Fruit fly (Drosophila melanogaster) whole organism, embryonic: Measurements from ENCODE around the gene Reg-2.

Experiments used
- Atf3 ChIP-seq: fragments of 200-800 bp; sonication (Bioruptor generic); optimal IDR thresholded peaks from 3 replicates; lab custom pipeline; 2016; ENCODE audit warnings: missing biosample characterization, missing genetic modification characterization
- CG10543 ChIP-seq: fragments of 200-800 bp; sonication (Bioruptor generic); optimal IDR thresholded peaks from 3 replicates; lab custom pipeline; 2017; ENCODE audit warnings: missing biosample characterization, mild to moderate bottlenecking, missing genetic modification characterization, moderate library complexity
- CG11696 ChIP-seq: fragments of 200-800 bp; sonication (Bioruptor generic); IDR thresholded peaks from 2 replicates; pipeline ENCODE4 v1.3.6; 2022; ENCODE audit warnings: missing biosample characterization, missing genetic modification characterization
- CG12071 ChIP-seq: fragments of 200-800 bp; sonication (Bioruptor generic); optimal IDR thresholded peaks from 3 replicates; lab custom pipeline; 2018; ENCODE audit warnings: missing biosample characterization, mild to moderate bottlenecking, missing genetic modification characterization
- CG12769 ChIP-seq: fragments of 200-800 bp; sonication (Bioruptor generic); optimal IDR thresholded peaks from 2 replicates; lab custom pipeline; 2019; ENCODE audit warnings: missing biosample characterization, mild to moderate bottlenecking, missing genetic modification characterization, moderate library complexity
- CG13123 ChIP-seq: fragments of 200-800 bp; sonication (Bioruptor generic); optimal IDR thresholded peaks from 2 replicates; lab custom pipeline; 2016; ENCODE audit warnings: missing biosample characterization, missing genetic modification characterization
- CG14441 ChIP-seq: fragments of 200-800 bp; sonication (Bioruptor generic); IDR thresholded peaks from 2 replicates; pipeline ENCODE4 v1.3.6; 2022; ENCODE audit warnings: missing biosample characterization, missing genetic modification characterization
- CG1602 ChIP-seq: fragments of 200-800 bp; sonication (Bioruptor generic); optimal IDR thresholded peaks from 3 replicates; lab custom pipeline; 2016; ENCODE audit warnings: missing biosample characterization, missing genetic modification characterization
- CG16813 ChIP-seq: fragments of 200-800 bp; sonication (Bioruptor generic); IDR thresholded peaks from 3 replicates; pipeline ENCODE4 v1.3.6; 2022; ENCODE audit warnings: missing biosample characterization, missing genetic modification characterization; ENCODE audit not compliant: partially characterized antibody
- CG1792 ChIP-seq: fragments of 200-800 bp; sonication (Bioruptor generic); optimal IDR thresholded peaks from 2 replicates; lab custom pipeline; 2016; ENCODE audit warnings: missing biosample characterization, missing genetic modification characterization
- CG2712 ChIP-seq: fragments of 200-800 bp; optimal IDR thresholded peaks from 3 replicates; lab custom pipeline; 2019; ENCODE audit warnings: missing biosample characterization, mild to moderate bottlenecking, missing genetic modification characterization, moderate library complexity
- CG31224 ChIP-seq: fragments of 200-800 bp; sonication (Bioruptor generic); IDR thresholded peaks from 2 replicates; pipeline ENCODE4 v1.3.6; 2022; ENCODE audit warnings: missing biosample characterization, missing genetic modification characterization
- CG33213 ChIP-seq: fragments of 200-800 bp; sonication (Bioruptor generic); optimal IDR thresholded peaks from 3 replicates; lab custom pipeline; 2016; ENCODE audit warnings: missing biosample characterization, missing genetic modification characterization
- CG42726 ChIP-seq: fragments of 200-800 bp; sonication (Bioruptor generic); IDR thresholded peaks from 2 replicates; pipeline ENCODE4 v1.3.6; 2022; ENCODE audit warnings: missing biosample characterization, missing genetic modification characterization; ENCODE audit not compliant: partially characterized antibody
- CG4707 ChIP-seq: fragments of 200-800 bp; sonication (Bioruptor generic); optimal IDR thresholded peaks from 2 replicates; lab custom pipeline; 2018; ENCODE audit warnings: missing biosample characterization, mild to moderate bottlenecking, missing genetic modification characterization, moderate library complexity
- CG7786 ChIP-seq: fragments of 200-800 bp; sonication (Bioruptor generic); optimal IDR thresholded peaks from 2 replicates; lab custom pipeline; 2016; ENCODE audit warnings: missing biosample characterization, missing genetic modification characterization
- CG7839 ChIP-seq: fragments of 200-800 bp; sonication (Bioruptor generic); optimal IDR thresholded peaks from 3 replicates; lab custom pipeline; 2018; ENCODE audit warnings: missing biosample characterization, mild to moderate bottlenecking, missing genetic modification characterization, moderate library complexity
- CG7928 ChIP-seq: fragments of 200-800 bp; sonication (Bioruptor generic); optimal IDR thresholded peaks from 2 replicates; lab custom pipeline; 2017; ENCODE audit warnings: missing biosample characterization, mild to moderate bottlenecking, missing genetic modification characterization
- CG7987 ChIP-seq: fragments of 200-800 bp; sonication (Bioruptor generic); optimal IDR thresholded peaks from 2 replicates; lab custom pipeline; 2018; ENCODE audit warnings: missing biosample characterization, mild to moderate bottlenecking, missing genetic modification characterization, moderate library complexity
- CG8290 ChIP-seq, 3 experiments: fragments of 200-800 bp; sonication (Bioruptor generic); optimal IDR thresholded peaks; 2 replicates each; lab custom pipeline; 2016 to 2019; ENCODE audit warnings: missing biosample characterization in 3 of 3, missing genetic modification characterization in 3 of 3, mild to moderate bottlenecking in 2 of 3, moderate library complexity in 1 of 3
- CTCF ChIP-seq: fragments of 200-800 bp; sonication (Bioruptor generic); optimal IDR thresholded peaks from 2 replicates; lab custom pipeline; 2017; ENCODE audit warnings: missing biosample characterization, mild to moderate bottlenecking, missing genetic modification characterization, moderate library complexity
- CrebB ChIP-seq: fragments of 200-800 bp; sonication (Bioruptor generic); optimal IDR thresholded peaks from 3 replicates; lab custom pipeline; 2018; ENCODE audit warnings: missing biosample characterization, mild to moderate bottlenecking, missing genetic modification characterization
- Dek ChIP-seq: fragments of 200-800 bp; sonication (Bioruptor generic); optimal IDR thresholded peaks from 3 replicates; lab custom pipeline; 2019; ENCODE audit warnings: missing biosample characterization, mild to moderate bottlenecking, missing genetic modification characterization, moderate library complexity
- Doc3 ChIP-seq: fragments of 200-800 bp; sonication (Bioruptor generic); IDR thresholded peaks from 3 replicates; pipeline ENCODE4 v1.3.6; 2022; ENCODE audit warnings: missing biosample characterization, missing genetic modification characterization; ENCODE audit not compliant: partially characterized antibody
- Med ChIP-seq: fragments of 200-800 bp; sonication (Bioruptor generic); peaks from one replicate; lab custom pipeline; 2016; ENCODE audit warnings: missing biosample characterization, missing genetic modification characterization, mild to moderate bottlenecking, inconsistent platforms, moderate library complexity
- NfI ChIP-seq: fragments of 200-800 bp; sonication (Bioruptor generic); optimal IDR thresholded peaks from 3 replicates; lab custom pipeline; 2018; ENCODE audit warnings: missing biosample characterization, mild to moderate bottlenecking, missing genetic modification characterization, moderate library complexity
- Opbp ChIP-seq: fragments of 200-800 bp; sonication (Bioruptor generic); IDR thresholded peaks from 3 replicates; pipeline ENCODE4 v1.3.6; 2022; ENCODE audit warnings: missing biosample characterization, missing genetic modification characterization; ENCODE audit not compliant: partially characterized antibody
- Side ChIP-seq: fragments of 200-800 bp; sonication (Bioruptor generic); optimal IDR thresholded peaks from 2 replicates; lab custom pipeline; 2016; ENCODE audit warnings: missing biosample characterization, missing genetic modification characterization
- Sry-β ChIP-seq: fragments of 200-800 bp; sonication (Bioruptor generic); optimal IDR thresholded peaks from 2 replicates; lab custom pipeline; 2018; ENCODE audit warnings: missing biosample characterization, mild to moderate bottlenecking, missing genetic modification characterization, moderate library complexity
- Sry-δ ChIP-seq: fragments of 200-800 bp; sonication (Bioruptor generic); optimal IDR thresholded peaks from 2 replicates; lab custom pipeline; 2016; ENCODE audit warnings: missing biosample characterization, missing genetic modification characterization
- YL-1 ChIP-seq: fragments of 200-800 bp; sonication (Bioruptor generic); optimal IDR thresholded peaks from 3 replicates; lab custom pipeline; 2017; ENCODE audit warnings: missing biosample characterization, mild to moderate bottlenecking, missing genetic modification characterization
- ac ChIP-seq: fragments of 200-800 bp; sonication (Bioruptor generic); optimal IDR thresholded peaks from 3 replicates; lab custom pipeline; 2017; ENCODE audit warnings: missing biosample characterization, mild to moderate bottlenecking, missing genetic modification characterization
- br ChIP-seq: fragments of >200 bp; optimal IDR thresholded peaks from 2 replicates; lab custom pipeline; 2017
- chn ChIP-seq: fragments of 200-800 bp; sonication (Bioruptor generic); optimal IDR thresholded peaks from 2 replicates; lab custom pipeline; 2016; ENCODE audit warnings: missing biosample characterization, missing genetic modification characterization
- crol ChIP-seq: fragments of 200-800 bp; sonication (Bioruptor generic); IDR thresholded peaks from 2 replicates; pipeline ENCODE4 v1.3.6; 2022; ENCODE audit warnings: missing biosample characterization, missing genetic modification characterization
- cwo ChIP-seq: fragments of 200-800 bp; sonication (Bioruptor generic); optimal IDR thresholded peaks from 3 replicates; lab custom pipeline; 2017; ENCODE audit warnings: missing biosample characterization, missing genetic modification characterization, mild to moderate bottlenecking, moderate library complexity, missing genetic modification reagents
- dan ChIP-seq: fragments of 200-800 bp; sonication (Bioruptor generic); IDR thresholded peaks from 2 replicates; pipeline ENCODE4 v1.3.6; 2022; ENCODE audit warnings: missing biosample characterization, missing genetic modification characterization
- fru ChIP-seq: fragments of >200 bp; optimal IDR thresholded peaks from 2 replicates; lab custom pipeline; 2017
- gro ChIP-seq: fragments of 200-800 bp; sonication (Bioruptor generic); optimal IDR thresholded peaks from 2 replicates; lab custom pipeline; 2016; ENCODE audit warnings: missing biosample characterization, missing genetic modification characterization
- hkb ChIP-seq, 2 experiments: fragments of 200-800 bp in 1 of 2; fragments of >200 bp in 1 of 2; sonication (Bioruptor generic) in 1 of 2; IDR thresholded peaks in 1 of 2; optimal IDR thresholded peaks in 1 of 2; 2 replicates each; pipeline versions ENCODE4 v1.3.6 to Lab custom; 2017 to 2022; ENCODE audit warnings: missing biosample characterization in 1 of 2, missing genetic modification characterization in 1 of 2
- kah ChIP-seq: fragments of 200-800 bp; sonication (Bioruptor generic); optimal IDR thresholded peaks from 2 replicates; lab custom pipeline; 2018; ENCODE audit warnings: missing biosample characterization, mild to moderate bottlenecking, missing genetic modification characterization
- pros ChIP-seq: fragments of 200-800 bp; sonication (Bioruptor generic); optimal IDR thresholded peaks from 3 replicates; lab custom pipeline; 2019; ENCODE audit warnings: missing biosample characterization, mild to moderate bottlenecking, missing genetic modification characterization, moderate library complexity
- sc ChIP-seq, 3 experiments: fragments of >200 bp in 2 of 3; fragments of 200-800 bp in 1 of 3; sonication (Bioruptor generic) in 1 of 3; optimal IDR thresholded peaks; 2 replicates in 2 of 3; 3 replicates in 1 of 3; lab custom pipeline; 2017; ENCODE audit warnings: mild to moderate bottlenecking in 1 of 3, missing biosample characterization in 1 of 3, missing genetic modification characterization in 1 of 3, missing genetic modification reagents in 1 of 3
- scrt ChIP-seq: fragments of 200-800 bp; sonication (Bioruptor generic); optimal IDR thresholded peaks from 2 replicates; lab custom pipeline; 2018; ENCODE audit warnings: missing biosample characterization, mild to moderate bottlenecking, missing genetic modification characterization, moderate library complexity
- slou ChIP-seq: fragments of 200-800 bp; sonication (Bioruptor generic); optimal IDR thresholded peaks from 3 replicates; lab custom pipeline; 2016; ENCODE audit warnings: missing biosample characterization, missing genetic modification characterization
- twi ChIP-seq: fragments of 200-800 bp; optimal IDR thresholded peaks from 2 replicates; lab custom pipeline; 2019; ENCODE audit warnings: missing biosample characterization, mild to moderate bottlenecking, missing genetic modification characterization, moderate library complexity
- unc-4 ChIP-seq: fragments of 200-800 bp; sonication (Bioruptor generic); IDR thresholded peaks from 2 replicates; pipeline ENCODE4 v1.3.6; 2022; ENCODE audit warnings: missing biosample characterization, missing genetic modification characterization; ENCODE audit not compliant: partially characterized antibody

Gene Reg-2

DNA sequence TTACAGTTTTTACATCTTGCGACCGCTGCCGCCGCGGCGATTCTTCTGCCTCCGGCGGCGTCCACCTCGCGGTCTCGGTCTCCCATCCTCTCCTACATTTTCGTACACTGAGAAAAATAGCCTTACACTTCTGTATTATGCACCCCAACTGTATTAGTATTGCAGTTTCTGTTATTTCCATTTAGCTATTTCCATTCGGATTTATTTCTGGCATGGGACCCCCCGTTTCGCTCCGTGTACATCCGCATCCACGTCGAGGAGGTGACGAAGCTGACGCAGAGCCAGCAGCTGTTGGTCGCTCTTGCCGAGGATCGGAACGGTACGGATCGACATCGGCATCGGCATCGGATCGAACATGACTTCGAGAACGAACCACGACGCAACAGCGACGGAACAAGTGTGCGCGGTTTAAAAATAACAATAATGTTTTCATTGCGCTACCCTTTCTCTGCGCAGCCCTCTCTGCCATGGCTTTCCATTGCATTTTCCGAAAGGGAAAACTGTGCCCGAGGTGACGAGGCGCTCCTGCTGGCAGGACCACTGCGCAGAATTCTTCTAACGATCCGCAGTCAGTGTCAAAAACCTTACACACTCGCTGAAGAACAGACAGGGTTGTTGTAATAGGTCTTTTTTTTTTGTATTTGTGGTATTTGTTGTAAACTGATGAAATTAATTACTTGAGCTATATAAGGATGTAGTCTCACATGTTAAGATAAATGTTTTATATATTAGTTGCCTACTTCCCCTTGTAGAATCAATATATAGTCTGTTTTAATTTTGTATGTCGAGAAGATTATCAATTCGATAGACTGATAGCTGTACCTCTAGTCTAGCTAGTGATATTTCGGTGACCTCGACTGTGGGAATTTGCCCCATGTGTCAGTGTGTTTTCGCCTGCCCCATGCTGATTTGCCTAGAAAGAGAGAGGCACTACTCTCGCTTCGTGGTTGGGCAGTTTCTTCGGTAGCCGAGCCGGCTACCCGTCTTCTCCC lies 16.8 kb downstream of the Reg-2 start (continued):
- TF ChIP-seq dan (GFP tag; lab: Robert Waterston, UW): peak; percentile 82
- TF ChIP-seq CG2712 (tag; lab: Kevin White, UChicago): peak; percentile 93
- TF ChIP-seq hkb (optimal IDR thresholded peaks at IDR 0.05; lab: Kevin White, UChicago): no peak
- peak; percentile 89 for TF ChIP-seq hkb (GFP tag; IDR thresholded peaks at IDR 0.05; lab: Robert Waterston, UW)
- peak; percentile 63 for TF ChIP-seq slou (GFP tag; lab: Kevin White, UChicago)
- TF ChIP-seq CG12071 (GFP tag; lab: Kevin White, UChicago): peak; percentile 93
- TF ChIP-seq CG7786 (GFP tag; lab: Kevin White, UChicago): peak; percentile 94
- peak; percentile 90 for TF ChIP-seq CG7839
- peak; percentile 99 for TF ChIP-seq Med (GFP tag; lab: Kevin White, UChicago)
- TF ChIP-seq Side (GFP tag; lab: Kevin White, UChicago): peak; percentile 93
- peak; percentile 77 for TF ChIP-seq CG7987
- peak; percentile 88 for TF ChIP-seq NfI
- peak; percentile 88 for TF ChIP-seq Dek (tag; lab: Kevin White, UChicago)
- peak; percentile 77 for TF ChIP-seq gro (GFP tag; lab: Kevin White, UChicago)
- TF ChIP-seq br: no peak
- no peak for TF ChIP-seq sc (optimal IDR thresholded peaks at IDR 0.05; lab: Kevin White, UChicago)
- peak; percentile 62 for TF ChIP-seq sc (GFP tag; optimal IDR thresholded peaks at IDR 0.05; lab: Kevin White, UChicago)
- TF ChIP-seq YL-1 (GFP tag; lab: Kevin White, UChicago): peak; percentile 41
- TF ChIP-seq scrt: no peak
- peak; percentile 82 for TF ChIP-seq CG11696
- peak; percentile 60 for TF ChIP-seq CG7928 (GFP tag; lab: Kevin White, UChicago)
- TF ChIP-seq CTCF (GFP tag; lab: Kevin White, UChicago): peak; percentile 8
- TF ChIP-seq CG4707 (GFP tag; lab: Kevin White, UChicago): peak; percentile 72
- TF ChIP-seq Atf3 (GFP tag; lab: Kevin White, UChicago): peak; percentile 88

DNA sequence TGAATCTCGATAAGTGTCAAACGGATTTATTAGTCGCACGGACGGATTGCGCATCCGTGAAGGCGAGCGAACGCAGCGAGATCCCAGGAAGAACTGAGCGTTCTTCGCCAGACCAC lies 17.3 kb downstream of the Reg-2 start, which contains the start of gene Kah:
Gene Kah, minus strand, starts transcription at position 101 of the 116 bp plus-strand sequence.
- TF ChIP-seq Opbp (GFP tag; lab: Robert Waterston, UW) (no peak), CG33213 (no peak), Sry-δ (GFP tag; lab: Kevin White, UChicago) (no peak), ac (no peak), CG31224 (GFP tag; lab: Robert Waterston, UW) (no peak)

DNA sequence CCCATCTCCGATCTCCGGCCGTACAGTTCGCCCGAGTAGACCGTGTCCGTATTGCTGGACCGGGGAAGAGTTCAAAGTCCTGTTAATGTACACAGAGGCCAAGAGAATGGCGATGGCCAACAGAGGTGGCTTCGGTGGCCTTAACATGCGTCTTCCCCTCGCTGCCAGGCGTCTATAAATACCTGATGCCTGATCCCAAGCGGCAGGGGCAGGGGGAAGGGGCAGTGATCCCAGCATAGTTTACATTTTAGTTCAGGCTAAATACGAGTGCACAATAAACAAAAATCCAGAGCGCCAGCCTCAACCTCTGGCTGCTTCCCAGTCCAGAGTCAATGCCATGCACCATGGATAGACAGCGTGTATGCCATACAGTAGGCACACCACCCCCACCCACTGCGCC lies 18.5 kb downstream of the Reg-2 start:
- peak; percentile 9 for TF ChIP-seq CG10543 (GFP tag; lab: Kevin White, UChicago)
- TF ChIP-seq cwo (GFP tag; lab: Kevin White, UChicago): no peak
- peak; percentile 37 for TF ChIP-seq Med (GFP tag; lab: Kevin White, UChicago)
- TF ChIP-seq CG16813 (GFP tag; lab: Robert Waterston, UW): no peak
- TF ChIP-seq Sry-β: no peak
- TF ChIP-seq CG13123 (GFP tag; lab: Kevin White, UChicago): no peak
- TF ChIP-seq twi (tag; lab: Kevin White, UChicago): peak; percentile 24
- peak; percentile 53 for TF ChIP-seq CG12769
- TF ChIP-seq pros (GFP tag; lab: Kevin White, UChicago): no peak
- no peak for TF ChIP-seq Doc3
- TF ChIP-seq fru: no peak
- TF ChIP-seq CG14441: no peak
- no peak for TF ChIP-seq CG8290 (GFP tag; optimal IDR thresholded peaks at IDR 0.05; lab: Kevin White, UChicago)
- no peak for TF ChIP-seq CG8290 (tag; optimal IDR thresholded peaks at IDR 0.05; lab: Kevin White, UChicago)
- peak; percentile 54; the same call in 1 of the 2 replicates for TF ChIP-seq crol (GFP tag; lab: Robert Waterston, UW)
- TF ChIP-seq CG42726 (GFP tag; lab: Robert Waterston, UW): no peak
- no peak for TF ChIP-seq CrebB
- TF ChIP-seq kah (GFP tag; lab: Kevin White, UChicago): peak; percentile 64
- no peak for TF ChIP-seq CG1792 (GFP tag; lab: Kevin White, UChicago)
- TF ChIP-seq unc-4 (GFP tag; lab: Robert Waterston, UW): no peak
- no peak for TF ChIP-seq CG1602
- no peak for TF ChIP-seq chn (GFP tag; lab: Kevin White, UChicago)
